Worm (Caenorhabditis elegans) whole organism, L1 larva: Measurements from ENCODE around the gene K09B11.4.
"Not testable (repeated sequence)": the region's sequence is repeated elsewhere in the genome, so short reads cannot be mapped to it uniquely, and the experiment has no call there.

ENCODE experiments used
- C34B4.2 ChIP-seq: sonication (generic microtip); optimal IDR thresholded peaks from 2 replicates; lab custom pipeline; 2017; ENCODE audit warnings: mild to moderate bottlenecking, missing genetic modification characterization, missing compliant biosample characterization
- fos-1 ChIP-seq: fragments of 150-350 bp; optimal IDR thresholded peaks from 2 replicates; lab custom pipeline; 2014; ENCODE audit warnings: missing biosample characterization, missing genetic modification characterization
- nhr-76 ChIP-seq: sonication (generic microtip); optimal IDR thresholded peaks from 2 replicates; lab custom pipeline; 2017; ENCODE audit warnings: missing biosample characterization, missing genetic modification characterization
- ztf-11 ChIP-seq, 2 experiments: sonication (generic microtip); optimal IDR thresholded peaks; 2 replicates each; lab custom pipeline; 2016 to 2017; ENCODE audit warnings: missing genetic modification characterization in 2 of 2, missing biosample characterization in 1 of 2, missing compliant biosample characterization in 1 of 2
- ztf-4 ChIP-seq: fragments of 150-350 bp; optimal IDR thresholded peaks from 2 replicates; lab custom pipeline; 2014; ENCODE audit warnings: missing biosample characterization, missing genetic modification characterization

ce11 chrIV:13430137-13430536 is 797 bp downstream of the K09B11.4 start:
- not testable (repeated sequence) for TF ChIP-seq nhr-76 (tag; lab: Kevin White, UChicago); fos-1; C34B4.2 (tag; lab: Kevin White, UChicago); ztf-4 (tag; lab: Kevin White, UChicago); ztf-11 (tag; optimal IDR thresholded peaks at IDR 0.05; lab: Kevin White, UChicago)
